Worm (Caenorhabditis elegans) whole organism, L4/young adult: ENCODE results near the gene T10C6.15.

Source experiments
- W03F9.2 ChIP-seq: fragments of 150-350 bp; optimal IDR thresholded peaks from 2 replicates; lab custom pipeline; 2014; ENCODE audit warnings: missing biosample characterization, missing genetic modification characterization
- him-1 ChIP-seq: sonication (generic microtip); optimal IDR thresholded peaks from 2 replicates; lab custom pipeline; 2016; ENCODE audit warnings: missing genotype, missing genetic modification reagents, missing genetic modification characterization, missing compliant biosample characterization

- no peak for TF ChIP-seq W03F9.2
- no peak for TF ChIP-seq him-1 (tag; lab: Kevin White, UChicago)
Measured at ce11 chrV:16016977-16017376, 28.8 kb downstream of the T10C6.15 start.
